Worm (Caenorhabditis elegans): ENCODE results near the gene Y73B6A.1.

ce11 chrIV:6667898-6668297 is at the start of gene Y73B6A.1:
- no peak for TF ChIP-seq sox-4 (tag; optimal IDR thresholded peaks at IDR 0.05)
- no peak for TF ChIP-seq nhr-12 (tag; optimal IDR thresholded peaks at IDR 0.05)
- TF ChIP-seq lin-39 (tag; optimal IDR thresholded peaks at IDR 0.05) = no peak
- TF ChIP-seq tbx-2 (tag; optimal IDR thresholded peaks at IDR 0.05) = no peak
- TF ChIP-seq snpc-4 (tag; optimal IDR thresholded peaks at IDR 0.05) = no peak
- TF ChIP-seq sup-37 (GFP tag; optimal IDR thresholded peaks at IDR 0.05) = no peak
- no peak for TF ChIP-seq ces-1 (GFP tag; optimal IDR thresholded peaks at IDR 0.05)

Measured in whole organism, L1 larva.